Fruit fly (Drosophila melanogaster) whole organism, prepupa: Measurements from ENCODE around the gene CG42704.

ENCODE experiments used
- CG10669 ChIP-seq: fragments of 200-800 bp; sonication (Bioruptor generic); optimal IDR thresholded peaks from 3 replicates; lab custom pipeline; 2018; ENCODE audit warnings: missing biosample characterization, mild to moderate bottlenecking, missing genetic modification characterization, moderate library complexity
- CG11294 ChIP-seq: fragments of 200-800 bp; sonication (Bioruptor generic); IDR thresholded peaks from 2 replicates; pipeline ENCODE4 v1.3.6; 2022; ENCODE audit warnings: missing biosample characterization, missing genetic modification characterization
- CG11762 ChIP-seq: fragments of 200-800 bp; sonication (Bioruptor generic); optimal IDR thresholded peaks from 3 replicates; lab custom pipeline; 2016; ENCODE audit warnings: missing biosample characterization, missing genetic modification characterization; ENCODE audit not compliant: insufficient read depth
- CG11902 ChIP-seq: fragments of 200-800 bp; sonication (Bioruptor generic); optimal IDR thresholded peaks from 3 replicates; lab custom pipeline; 2016; ENCODE audit warnings: missing biosample characterization, missing genetic modification characterization
- CG1621 ChIP-seq: fragments of 200-800 bp; sonication (Bioruptor generic); optimal IDR thresholded peaks from 3 replicates; lab custom pipeline; 2018; ENCODE audit warnings: missing biosample characterization, mild to moderate bottlenecking, missing genetic modification characterization
- CG16779 ChIP-seq: fragments of 200-800 bp; sonication (Bioruptor generic); optimal IDR thresholded peaks from 3 replicates; lab custom pipeline; 2017; ENCODE audit warnings: missing biosample characterization, mild to moderate bottlenecking, missing genetic modification characterization
- CG3032 ChIP-seq: fragments of 200-800 bp; optimal IDR thresholded peaks from 2 replicates; lab custom pipeline; 2019; ENCODE audit warnings: missing biosample characterization, mild to moderate bottlenecking, missing genetic modification characterization, moderate library complexity
- CG31627 ChIP-seq: fragments of 200-800 bp; sonication (Bioruptor generic); optimal IDR thresholded peaks from 3 replicates; lab custom pipeline; 2016; ENCODE audit warnings: missing biosample characterization, missing genetic modification characterization
- CG34406 ChIP-seq: fragments of 200-800 bp; sonication (Bioruptor generic); optimal IDR thresholded peaks from 3 replicates; lab custom pipeline; 2016; ENCODE audit warnings: missing biosample characterization, missing genetic modification characterization
- CG3919 ChIP-seq: fragments of 200-800 bp; sonication (Bioruptor generic); optimal IDR thresholded peaks from 3 replicates; lab custom pipeline; 2016; ENCODE audit warnings: missing biosample characterization, missing genetic modification characterization
- CG6276 ChIP-seq: fragments of 200-800 bp; sonication (Bioruptor generic); optimal IDR thresholded peaks from 2 replicates; lab custom pipeline; 2017; ENCODE audit warnings: missing biosample characterization, mild to moderate bottlenecking, missing genetic modification characterization
- CG6808 ChIP-seq: fragments of 200-800 bp; sonication (Bioruptor generic); optimal IDR thresholded peaks from 3 replicates; lab custom pipeline; 2017; ENCODE audit warnings: missing biosample characterization, missing genetic modification characterization, mild to moderate bottlenecking, moderate library complexity, missing genetic modification reagents
- CG6854 ChIP-seq: fragments of 200-800 bp; sonication (Bioruptor generic); optimal IDR thresholded peaks from 2 replicates; lab custom pipeline; 2017; ENCODE audit warnings: missing biosample characterization, mild to moderate bottlenecking, missing genetic modification characterization
- CG7368 ChIP-seq: fragments of 200-800 bp; sonication (Bioruptor generic); optimal IDR thresholded peaks from 3 replicates; lab custom pipeline; 2016; ENCODE audit warnings: missing biosample characterization, missing genetic modification characterization
- CG8119 ChIP-seq: fragments of 200-800 bp; sonication (Bioruptor generic); IDR thresholded peaks from 3 replicates; pipeline ENCODE4 v1.3.6; 2022; ENCODE audit warnings: missing biosample characterization, missing genetic modification characterization
- CG8319 ChIP-seq: fragments of 200-800 bp; sonication (Bioruptor generic); optimal IDR thresholded peaks from 3 replicates; lab custom pipeline; 2016; ENCODE audit warnings: missing biosample characterization, missing genetic modification characterization
- CG8632 ChIP-seq: fragments of 200-800 bp; sonication (Bioruptor generic); optimal IDR thresholded peaks from 3 replicates; lab custom pipeline; 2016; ENCODE audit warnings: missing biosample characterization, missing genetic modification characterization
- CG9139 ChIP-seq: fragments of 200-800 bp; sonication (Bioruptor generic); optimal IDR thresholded peaks from 3 replicates; lab custom pipeline; 2017; ENCODE audit warnings: missing biosample characterization, mild to moderate bottlenecking, missing genetic modification characterization
- Eip75B ChIP-seq: fragments of 200-800 bp; sonication (Bioruptor generic); optimal IDR thresholded peaks from 3 replicates; lab custom pipeline; 2016; ENCODE audit warnings: missing biosample characterization, missing genetic modification characterization
- Eip78C ChIP-seq: fragments of 200-800 bp; sonication (Bioruptor generic); peaks from one replicate; lab custom pipeline; 2016; ENCODE audit warnings: missing biosample characterization, missing genetic modification characterization
- Eip93F ChIP-seq: fragments of 200-800 bp; sonication (Bioruptor generic); optimal IDR thresholded peaks from 2 replicates; lab custom pipeline; 2016; ENCODE audit warnings: missing biosample characterization, mild to moderate bottlenecking, missing genetic modification characterization
- Ets21C ChIP-seq: fragments of 200-800 bp; sonication (Bioruptor generic); optimal IDR thresholded peaks from 3 replicates; lab custom pipeline; 2016; ENCODE audit warnings: missing biosample characterization, missing genetic modification characterization
- Ets96B ChIP-seq: fragments of 200-800 bp; optimal IDR thresholded peaks from 2 replicates; lab custom pipeline; 2019; ENCODE audit warnings: missing biosample characterization, mild to moderate bottlenecking, missing genetic modification characterization, moderate library complexity
- Gug ChIP-seq: fragments of 200-800 bp; sonication (Bioruptor generic); IDR thresholded peaks from 2 replicates; pipeline ENCODE4 v1.3.6; 2022; ENCODE audit warnings: missing biosample characterization, missing genetic modification characterization
- Hr39 ChIP-seq: fragments of 200-800 bp; sonication (Bioruptor generic); optimal IDR thresholded peaks from 2 replicates; lab custom pipeline; 2016; ENCODE audit warnings: missing biosample characterization, missing genetic modification characterization
- Met ChIP-seq: fragments of 200-800 bp; sonication (Bioruptor generic); optimal IDR thresholded peaks from 3 replicates; lab custom pipeline; 2016; ENCODE audit warnings: missing biosample characterization, missing genetic modification characterization
- Smox ChIP-seq: fragments of 200-800 bp; sonication (Bioruptor generic); optimal IDR thresholded peaks from 3 replicates; lab custom pipeline; 2016; ENCODE audit warnings: missing biosample characterization, missing genetic modification characterization
- Sox102F ChIP-seq: fragments of 200-800 bp; sonication (Bioruptor generic); optimal IDR thresholded peaks from 2 replicates; lab custom pipeline; 2016; ENCODE audit warnings: missing biosample characterization, mild to moderate bottlenecking, missing genetic modification characterization
- Sox15 ChIP-seq: fragments of 200-800 bp; sonication (Bioruptor generic); optimal IDR thresholded peaks from 3 replicates; lab custom pipeline; 2016; ENCODE audit warnings: missing biosample characterization, missing genetic modification characterization
- achi ChIP-seq: fragments of 200-800 bp; sonication (Bioruptor generic); optimal IDR thresholded peaks from 3 replicates; lab custom pipeline; 2016; ENCODE audit warnings: missing biosample characterization, missing genetic modification characterization
- dac ChIP-seq: fragments of 200-800 bp; sonication (Bioruptor generic); optimal IDR thresholded peaks from 2 replicates; lab custom pipeline; 2017; ENCODE audit warnings: missing biosample characterization, mild to moderate bottlenecking, missing genetic modification characterization
- eg ChIP-seq: fragments of 200-800 bp; sonication (Bioruptor generic); IDR thresholded peaks from 3 replicates; pipeline ENCODE4 v1.3.6; 2022; ENCODE audit warnings: missing biosample characterization, missing genetic modification characterization
- fd59A ChIP-seq: fragments of 200-800 bp; sonication (Bioruptor generic); optimal IDR thresholded peaks from 2 replicates; lab custom pipeline; 2017; ENCODE audit warnings: missing biosample characterization, mild to moderate bottlenecking, missing genetic modification characterization, missing genetic modification reagents
- fkh ChIP-seq: fragments of 200-800 bp; sonication (Bioruptor generic); optimal IDR thresholded peaks from 3 replicates; lab custom pipeline; 2017; ENCODE audit warnings: missing biosample characterization, mild to moderate bottlenecking, missing genetic modification characterization, moderate library complexity
- salr ChIP-seq, 2 experiments: fragments of 200-800 bp; sonication (Bioruptor generic); optimal IDR thresholded peaks; 3 replicates each; lab custom pipeline; 2016 to 2018; ENCODE audit warnings: missing biosample characterization in 2 of 2, missing genetic modification characterization in 2 of 2, mild to moderate bottlenecking in 1 of 2
- spab ChIP-seq: fragments of 200-800 bp; sonication (Bioruptor generic); optimal IDR thresholded peaks from 2 replicates; lab custom pipeline; 2017; ENCODE audit warnings: missing biosample characterization, mild to moderate bottlenecking, missing genetic modification characterization, missing genetic modification reagents

Gene CG42704

dm6 chrX:7416953-7417352, 4.5 kb downstream of the CG42704 start, which contains the start of gene CG34337:
TSS of gene CG34337 (plus strand) at chrX:7417253.
- TF ChIP-seq Met: no peak
- no peak for TF ChIP-seq CG31627 (GFP tag; lab: Kevin White, UChicago)
- no peak for TF ChIP-seq Eip93F (GFP tag; lab: Kevin White, UChicago)
- TF ChIP-seq dac (GFP tag; lab: Kevin White, UChicago): no peak
- no peak for TF ChIP-seq Gug (GFP tag; lab: Robert Waterston, UW)
- no peak for TF ChIP-seq CG3032 (tag; lab: Kevin White, UChicago)
- TF ChIP-seq CG6854 (GFP tag; lab: Kevin White, UChicago): no peak

- TF ChIP-seq Hr39 (GFP tag; lab: Kevin White, UChicago): no peak
Observed at dm6 chrX:7417875-7418274, 5.4 kb downstream of the CG42704 start.

- TF ChIP-seq CG31627 (GFP tag; lab: Kevin White, UChicago) (no peak), Eip75B (GFP tag; lab: Kevin White, UChicago) (no peak), Sox15 (GFP tag; lab: Kevin White, UChicago) (no peak), eg (no peak), CG34406 (GFP tag; lab: Kevin White, UChicago) (no peak), Smox (GFP tag; lab: Kevin White, UChicago) (no peak), CG9139 (GFP tag; lab: Kevin White, UChicago) (no peak), fkh (GFP tag; lab: Kevin White, UChicago) (no peak), CG8319 (no peak), CG8632 (GFP tag; lab: Kevin White, UChicago) (no peak), CG10669 (no peak), CG1621 (tag; lab: Kevin White, UChicago) (no peak), salr (GFP tag; optimal IDR thresholded peaks at IDR 0.05; lab: Kevin White, UChicago) (no peak), CG11762 (GFP tag; lab: Kevin White, UChicago) (no peak), CG8119 (GFP tag; lab: Robert Waterston, UW) (no peak), CG3032 (tag; lab: Kevin White, UChicago) (no peak)
Observed at dm6 chrX:7418294-7418693, 5.8 kb downstream of the CG42704 start, which contains the start of gene rumpel. TSS of gene rumpel (plus strand) at chrX:7418594.

dm6 chrX:7422577-7422976, 10.1 kb downstream of the CG42704 start:
- TF ChIP-seq salr (GFP tag; optimal IDR thresholded peaks at IDR 0.05; lab: Kevin White, UChicago) (no peak), Eip78C (no peak), Gug (GFP tag; lab: Robert Waterston, UW) (no peak), CG8119 (GFP tag; lab: Robert Waterston, UW) (no peak), CG11294 (GFP tag; lab: Robert Waterston, UW) (no peak), CG16779 (tag; lab: Kevin White, UChicago) (no peak), fkh (GFP tag; lab: Kevin White, UChicago) (no peak), CG7368 (GFP tag; lab: Kevin White, UChicago) (no peak), Sox102F (GFP tag; lab: Kevin White, UChicago) (no peak), CG6276 (no peak), CG11902 (GFP tag; lab: Kevin White, UChicago) (no peak), CG6808 (GFP tag; lab: Kevin White, UChicago) (no peak), fd59A (GFP tag; lab: Kevin White, UChicago) (no peak), Ets96B (tag; lab: Kevin White, UChicago) (no peak), Ets21C (GFP tag; lab: Kevin White, UChicago) (no peak), CG9139 (GFP tag; lab: Kevin White, UChicago) (no peak), achi (GFP tag; lab: Kevin White, UChicago) (no peak), spab (GFP tag; lab: Kevin White, UChicago) (no peak), CG3919 (no peak), CG31627 (GFP tag; lab: Kevin White, UChicago) (no peak)
- TF ChIP-seq, all 60 proteins: peak for 0
